Fruit fly (Drosophila melanogaster): Measurements from ENCODE around the gene CG14160.

DNA sequence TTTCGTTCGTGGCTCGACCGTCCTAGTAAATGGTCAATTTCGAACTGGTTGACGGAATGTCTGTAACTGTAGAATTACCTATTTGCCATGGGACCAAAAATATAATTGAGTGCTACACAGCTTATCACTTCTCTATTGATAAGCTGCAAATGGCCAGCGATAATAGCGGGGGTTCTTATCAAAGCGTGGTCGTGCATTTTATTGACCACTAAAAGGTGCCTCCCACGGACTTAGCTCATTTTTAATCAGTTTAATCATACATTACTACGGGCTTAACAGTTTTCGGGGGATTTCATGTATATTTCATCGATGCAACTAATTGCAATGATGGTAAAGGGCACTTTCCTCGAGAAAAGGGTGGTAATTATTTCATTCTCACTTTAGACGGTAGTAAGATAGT, 5.5 kb upstream of the CG14160 start, which contains the start of gene CG32054:
- no peak for TF ChIP-seq schlank (tag; optimal IDR thresholded peaks at IDR 0.05)
- no peak for TF ChIP-seq sima (GFP tag; optimal IDR thresholded peaks at IDR 0.05)
- TF ChIP-seq CG11093 (GFP tag; IDR thresholded peaks at IDR 0.05), result no peak
- no peak for TF ChIP-seq peb (GFP tag; IDR thresholded peaks at IDR 0.05)
- TF ChIP-seq tx (GFP tag; optimal IDR thresholded peaks at IDR 0.05), result no peak
- TF ChIP-seq Doc2 (GFP tag; IDR thresholded peaks at IDR 0.05), result no peak
- no peak for TF ChIP-seq Dll (GFP tag; IDR thresholded peaks at IDR 0.05; ENCODE audit: partially characterized antibody)
- no peak for TF ChIP-seq CG18599 (GFP tag; optimal IDR thresholded peaks at IDR 0.05)
- no peak for TF ChIP-seq Trl (optimal IDR thresholded peaks at IDR 0.05)
- no peak for TF ChIP-seq Trl (GFP tag; optimal IDR thresholded peaks at IDR 0.05)

Measured in whole organism, embryonic.